Fruit fly (Drosophila melanogaster) whole organism, embryonic: ENCODE results near the gene rin.

Experiments
- Bteb2 ChIP-seq: fragments of 200-800 bp; sonication (Bioruptor generic); optimal IDR thresholded peaks from 2 replicates; lab custom pipeline; 2016; ENCODE audit warnings: missing biosample characterization, missing genetic modification characterization
- CG10431 ChIP-seq: fragments of 200-800 bp; sonication (Bioruptor generic); optimal IDR thresholded peaks from 3 replicates; lab custom pipeline; 2018; ENCODE audit warnings: missing biosample characterization, mild to moderate bottlenecking, missing genetic modification characterization
- CG11093 ChIP-seq: fragments of 200-800 bp; sonication (Bioruptor generic); IDR thresholded peaks from 3 replicates; pipeline ENCODE4 v1.3.6; 2022; ENCODE audit warnings: missing biosample characterization, missing genetic modification characterization
- CG11398 ChIP-seq: fragments of 200-800 bp; sonication (Bioruptor generic); optimal IDR thresholded peaks from 2 replicates; lab custom pipeline; 2016; ENCODE audit warnings: missing biosample characterization, missing genetic modification characterization
- CG12155 ChIP-seq: fragments of 200-800 bp; sonication (Bioruptor generic); optimal IDR thresholded peaks from 3 replicates; lab custom pipeline; 2016; ENCODE audit warnings: missing biosample characterization, missing genetic modification characterization
- CG14441 ChIP-seq: fragments of 200-800 bp; sonication (Bioruptor generic); IDR thresholded peaks from 2 replicates; pipeline ENCODE4 v1.3.6; 2022; ENCODE audit warnings: missing biosample characterization, missing genetic modification characterization
- CG15514 ChIP-seq: fragments of 200-800 bp; sonication (Bioruptor generic); optimal IDR thresholded peaks from 3 replicates; lab custom pipeline; 2017; ENCODE audit warnings: missing biosample characterization, missing genetic modification characterization, mild to moderate bottlenecking, moderate library complexity, missing genetic modification reagents
- CG17829 ChIP-seq: fragments of 200-800 bp; optimal IDR thresholded peaks from 2 replicates; lab custom pipeline; 2019; ENCODE audit warnings: missing biosample characterization, mild to moderate bottlenecking, missing genetic modification characterization, moderate library complexity
- CG18011 ChIP-seq: fragments of 200-800 bp; sonication (Bioruptor generic); optimal IDR thresholded peaks from 2 replicates; lab custom pipeline; 2017; ENCODE audit warnings: missing biosample characterization, missing genetic modification characterization, mild to moderate bottlenecking, moderate library complexity, missing genotype
- CG18619 ChIP-seq: fragments of 200-800 bp; sonication (Bioruptor generic); optimal IDR thresholded peaks from 3 replicates; lab custom pipeline; 2017; ENCODE audit warnings: missing biosample characterization, mild to moderate bottlenecking, missing genetic modification characterization
- CG30403 ChIP-seq: fragments of 200-800 bp; sonication (Bioruptor generic); optimal IDR thresholded peaks from 3 replicates; lab custom pipeline; 2016; ENCODE audit warnings: missing biosample characterization, missing genetic modification characterization
- CG32767 ChIP-seq: fragments of 200-800 bp; sonication (Bioruptor generic); IDR thresholded peaks from 2 replicates; pipeline ENCODE4 v1.3.6; 2022; ENCODE audit warnings: missing biosample characterization, missing genetic modification characterization
- CG3281 ChIP-seq: fragments of 200-800 bp; sonication (Bioruptor generic); optimal IDR thresholded peaks from 3 replicates; lab custom pipeline; 2017; ENCODE audit warnings: missing biosample characterization, mild to moderate bottlenecking, missing genetic modification characterization
- CG33213 ChIP-seq: fragments of 200-800 bp; sonication (Bioruptor generic); optimal IDR thresholded peaks from 3 replicates; lab custom pipeline; 2016; ENCODE audit warnings: missing biosample characterization, missing genetic modification characterization
- CG4404 ChIP-seq: fragments of 200-800 bp; sonication (Bioruptor generic); IDR thresholded peaks from 2 replicates; pipeline ENCODE4 v1.3.6; 2022; ENCODE audit warnings: missing biosample characterization, missing genetic modification characterization
- CG4820 ChIP-seq: fragments of 200-800 bp; sonication (Bioruptor generic); optimal IDR thresholded peaks from 3 replicates; lab custom pipeline; 2016; ENCODE audit warnings: missing biosample characterization, missing genetic modification characterization
- CG7271 ChIP-seq: fragments of 200-800 bp; sonication (Bioruptor generic); optimal IDR thresholded peaks from 2 replicates; lab custom pipeline; 2018; ENCODE audit warnings: missing biosample characterization, mild to moderate bottlenecking, missing genetic modification characterization, moderate library complexity
- CG7987 ChIP-seq: fragments of 200-800 bp; sonication (Bioruptor generic); optimal IDR thresholded peaks from 2 replicates; lab custom pipeline; 2018; ENCODE audit warnings: missing biosample characterization, mild to moderate bottlenecking, missing genetic modification characterization, moderate library complexity
- CG8290 ChIP-seq, 3 experiments: fragments of 200-800 bp; sonication (Bioruptor generic); optimal IDR thresholded peaks; 2 replicates each; lab custom pipeline; 2016 to 2019; ENCODE audit warnings: missing biosample characterization in 3 of 3, missing genetic modification characterization in 3 of 3, mild to moderate bottlenecking in 2 of 3, moderate library complexity in 1 of 3
- CG9817 ChIP-seq: fragments of 200-800 bp; sonication (Bioruptor generic); optimal IDR thresholded peaks from 2 replicates; lab custom pipeline; 2018; ENCODE audit warnings: missing biosample characterization, mild to moderate bottlenecking, missing genetic modification characterization, moderate library complexity
- Deaf1 ChIP-seq: fragments of 200-800 bp; optimal IDR thresholded peaks from 3 replicates; lab custom pipeline; 2019; ENCODE audit warnings: missing biosample characterization, mild to moderate bottlenecking, missing genetic modification characterization, moderate library complexity
- Hand ChIP-seq: fragments of 200-800 bp; sonication (Bioruptor generic); optimal IDR thresholded peaks from 2 replicates; lab custom pipeline; 2017; ENCODE audit warnings: mild to moderate bottlenecking, missing biosample characterization, missing genetic modification reagents, missing genetic modification characterization
- Mad ChIP-seq: fragments of 200-800 bp; sonication (Bioruptor generic); optimal IDR thresholded peaks from 2 replicates; lab custom pipeline; 2016; ENCODE audit warnings: missing biosample characterization, missing genetic modification characterization
- Myb ChIP-seq: fragments of 200-800 bp; sonication (Bioruptor generic); optimal IDR thresholded peaks from 2 replicates; lab custom pipeline; 2016; ENCODE audit warnings: missing biosample characterization, missing genetic modification characterization
- Sox102F ChIP-seq: fragments of 200-800 bp; sonication (Bioruptor generic); optimal IDR thresholded peaks from 2 replicates; lab custom pipeline; 2018; ENCODE audit warnings: missing biosample characterization, mild to moderate bottlenecking, missing genetic modification characterization, moderate library complexity
- Sry-δ ChIP-seq: fragments of 200-800 bp; sonication (Bioruptor generic); optimal IDR thresholded peaks from 2 replicates; lab custom pipeline; 2016; ENCODE audit warnings: missing biosample characterization, missing genetic modification characterization
- YL-1 ChIP-seq: fragments of 200-800 bp; sonication (Bioruptor generic); optimal IDR thresholded peaks from 3 replicates; lab custom pipeline; 2017; ENCODE audit warnings: missing biosample characterization, mild to moderate bottlenecking, missing genetic modification characterization
- ase ChIP-seq: fragments of 200-800 bp; sonication (Bioruptor generic); IDR thresholded peaks from 3 replicates; pipeline ENCODE4 v1.3.6; 2022; ENCODE audit warnings: missing biosample characterization, missing genetic modification characterization
- bowl ChIP-seq: fragments of 200-800 bp; sonication (Bioruptor generic); IDR thresholded peaks from 2 replicates; pipeline ENCODE4 v1.3.6; 2022; ENCODE audit warnings: missing biosample characterization, missing genetic modification characterization
- bsh ChIP-seq, 2 experiments: fragments of 200-800 bp; sonication (Bioruptor generic); optimal IDR thresholded peaks; 2 replicates each; lab custom pipeline; 2017 to 2018; ENCODE audit warnings: mild to moderate bottlenecking in 2 of 2, missing biosample characterization in 2 of 2, missing genetic modification characterization in 2 of 2, moderate library complexity in 1 of 2
- dimm ChIP-seq: fragments of 200-800 bp; sonication (Bioruptor generic); IDR thresholded peaks from 2 replicates; pipeline ENCODE4 v1.3.6; 2022; ENCODE audit warnings: missing biosample characterization, missing genetic modification characterization
- emc ChIP-seq: fragments of 200-800 bp; sonication (Bioruptor generic); optimal IDR thresholded peaks from 2 replicates; lab custom pipeline; 2016; ENCODE audit warnings: missing biosample characterization, missing genetic modification characterization
- ewg ChIP-seq: fragments of 200-800 bp; sonication (Bioruptor generic); optimal IDR thresholded peaks from 3 replicates; lab custom pipeline; 2017; ENCODE audit warnings: mild to moderate bottlenecking, missing biosample characterization, missing genetic modification reagents, missing genetic modification characterization
- fu2 ChIP-seq: fragments of 200-800 bp; sonication (Bioruptor generic); optimal IDR thresholded peaks from 2 replicates; lab custom pipeline; 2016; ENCODE audit warnings: missing biosample characterization, missing genetic modification characterization
- gce ChIP-seq: fragments of 200-800 bp; sonication (Bioruptor generic); IDR thresholded peaks from 3 replicates; pipeline ENCODE4 v1.3.6; 2022; ENCODE audit warnings: missing biosample characterization, missing genetic modification characterization
- hb ChIP-seq: fragments of 200-800 bp; sonication (Bioruptor generic); IDR thresholded peaks from 3 replicates; pipeline ENCODE4 v1.3.6; 2022; ENCODE audit warnings: missing biosample characterization, missing genetic modification characterization; ENCODE audit not compliant: partially characterized antibody
- kah ChIP-seq: fragments of 200-800 bp; sonication (Bioruptor generic); optimal IDR thresholded peaks from 2 replicates; lab custom pipeline; 2018; ENCODE audit warnings: missing biosample characterization, mild to moderate bottlenecking, missing genetic modification characterization
- lilli ChIP-seq: fragments of 200-800 bp; sonication (Bioruptor generic); optimal IDR thresholded peaks from 3 replicates; lab custom pipeline; 2016; ENCODE audit warnings: missing biosample characterization, missing genetic modification characterization
- mirr ChIP-seq: fragments of 200-800 bp; sonication (Bioruptor generic); optimal IDR thresholded peaks from 3 replicates; lab custom pipeline; 2018; ENCODE audit warnings: missing biosample characterization, mild to moderate bottlenecking, missing genetic modification characterization
- nmo ChIP-seq: fragments of 200-800 bp; sonication (Bioruptor generic); optimal IDR thresholded peaks from 2 replicates; lab custom pipeline; 2018; ENCODE audit warnings: missing biosample characterization, mild to moderate bottlenecking, missing genetic modification characterization, moderate library complexity
- phol ChIP-seq: fragments of 200-800 bp; sonication (Bioruptor generic); optimal IDR thresholded peaks from 3 replicates; lab custom pipeline; 2018; ENCODE audit warnings: missing biosample characterization, mild to moderate bottlenecking, missing genetic modification characterization, moderate library complexity
- pzg ChIP-seq: fragments of 200-800 bp; sonication (Bioruptor generic); optimal IDR thresholded peaks from 3 replicates; lab custom pipeline; 2018; ENCODE audit warnings: missing biosample characterization, mild to moderate bottlenecking, missing genetic modification characterization, moderate library complexity
- shn ChIP-seq: fragments of 200-800 bp; sonication (Bioruptor generic); optimal IDR thresholded peaks from 3 replicates; lab custom pipeline; 2016; ENCODE audit warnings: missing biosample characterization, missing genetic modification characterization
- sqz ChIP-seq: fragments of 200-800 bp; sonication (Bioruptor generic); optimal IDR thresholded peaks from 3 replicates; lab custom pipeline; 2018; ENCODE audit warnings: missing biosample characterization, mild to moderate bottlenecking, missing genetic modification characterization
- ssp ChIP-seq: fragments of 200-800 bp; sonication (Bioruptor generic); IDR thresholded peaks from 2 replicates; pipeline ENCODE4 v1.3.6; 2022; ENCODE audit warnings: missing biosample characterization, missing genetic modification characterization
- trh ChIP-seq: fragments of 200-800 bp; sonication (Bioruptor generic); optimal IDR thresholded peaks from 2 replicates; lab custom pipeline; 2016; ENCODE audit warnings: missing biosample characterization, missing genetic modification characterization
- vvl ChIP-seq: fragments of 200-800 bp; sonication (Bioruptor generic); IDR thresholded peaks from 2 replicates; pipeline ENCODE4 v1.3.6; 2022; ENCODE audit warnings: missing biosample characterization, missing genetic modification characterization
- zfh1 ChIP-seq: fragments of 200-800 bp; sonication (Bioruptor generic); IDR thresholded peaks from 3 replicates; pipeline ENCODE4 v1.3.6; 2022; ENCODE audit warnings: missing biosample characterization, missing genetic modification characterization

The rin gene

DNA sequence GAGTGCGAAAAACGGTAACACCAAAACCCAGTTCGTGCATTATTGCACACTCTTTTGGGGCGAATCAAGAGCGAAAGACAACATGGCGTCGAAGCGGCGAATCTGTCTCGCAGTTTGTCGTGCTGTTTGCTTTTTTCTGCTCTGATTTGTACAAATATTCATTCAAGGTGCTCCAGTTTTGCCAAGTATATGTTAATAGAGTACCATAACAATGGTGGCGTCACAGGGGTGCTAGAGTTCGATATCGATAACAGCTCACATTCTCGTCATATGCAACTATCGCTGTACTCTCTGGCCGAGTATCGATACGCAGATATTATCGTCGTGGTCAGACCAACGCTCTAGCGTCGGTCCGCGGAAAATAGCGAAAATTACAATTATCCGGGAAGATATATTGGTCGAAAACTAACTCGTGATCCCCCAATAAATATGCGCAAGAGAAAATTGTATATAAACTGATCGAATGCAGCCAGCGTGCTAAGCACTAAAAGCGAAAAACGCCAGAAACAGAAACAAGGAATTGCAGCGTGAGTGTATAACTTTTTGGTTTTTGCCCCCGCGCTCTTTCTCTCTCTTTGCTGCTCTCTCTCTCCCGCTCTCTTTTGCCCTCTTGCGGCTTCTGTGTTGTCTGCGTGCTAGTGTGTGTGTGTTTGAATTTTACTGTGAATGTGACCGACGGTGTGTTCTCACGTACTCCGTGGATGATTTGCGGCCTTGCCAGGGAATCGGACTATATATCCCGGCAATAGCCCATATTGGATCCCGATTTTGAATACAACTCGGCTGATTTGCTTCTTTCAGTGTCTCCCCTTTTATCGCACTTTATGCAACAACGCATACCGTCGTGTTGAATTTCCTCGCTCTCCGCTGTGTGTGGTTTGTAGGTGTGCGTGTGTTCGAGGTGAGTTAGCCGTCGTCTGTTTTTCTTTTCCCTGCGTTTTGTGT is 37.1 kb downstream of the rin start, which contains the start of gene flfl (continued):
- TF ChIP-seq ewg (GFP tag; lab: Kevin White, UChicago) (peak; percentile 26), CG12155 (GFP tag; lab: Kevin White, UChicago) (peak; percentile 18), Sry-δ (peak; percentile 90), CG15514 (peak; percentile 42), CG4820 (no peak), CG11093 (GFP tag; lab: Robert Waterston, UW) (no peak), Myb (peak; percentile 81), hb (GFP tag; lab: Robert Waterston, UW) (no peak), Hand (GFP tag; lab: Kevin White, UChicago) (peak; percentile 48), CG7987 (GFP tag; lab: Kevin White, UChicago) (peak; percentile 74), Bteb2 (no peak), CG30403 (GFP tag; lab: Kevin White, UChicago) (peak; percentile 39), dimm (GFP tag; lab: Robert Waterston, UW) (no peak), Deaf1 (tag; lab: Kevin White, UChicago) (no peak), Sox102F (GFP tag; lab: Kevin White, UChicago) (peak; percentile 18), bowl (GFP tag; lab: Robert Waterston, UW) (no peak), CG14441 (GFP tag; lab: Robert Waterston, UW) (no peak), CG8290 (GFP tag; optimal IDR thresholded peaks at IDR 0.05; lab: Kevin White, UChicago) (no peak), CG8290 (tag; optimal IDR thresholded peaks at IDR 0.05; lab: Kevin White, UChicago) (peak in 1 of 2 experiments; percentile 72), CG7271 (tag; lab: Kevin White, UChicago) (no peak), YL-1 (GFP tag; lab: Kevin White, UChicago) (peak; percentile 72), pzg (GFP tag; lab: Kevin White, UChicago) (peak; percentile 91), lilli (GFP tag; lab: Kevin White, UChicago) (no peak), CG18619 (GFP tag; lab: Kevin White, UChicago) (peak; percentile 23), vvl (GFP tag; lab: Robert Waterston, UW) (no peak), kah (peak; percentile 12), CG18011 (peak; percentile 21), CG11398 (no peak), ase (GFP tag; lab: Robert Waterston, UW) (no peak), Mad (GFP tag; lab: Kevin White, UChicago) (no peak), mirr (no peak), trh (no peak), CG3281 (GFP tag; lab: Kevin White, UChicago) (no peak), sqz (no peak), CG4404 (no peak), gce (no peak), ssp (GFP tag; lab: Robert Waterston, UW) (no peak), CG17829 (peak; percentile 17), phol (tag; lab: Kevin White, UChicago) (peak; percentile 98), CG32767 (GFP tag; lab: Robert Waterston, UW) (no peak), nmo (GFP tag; lab: Kevin White, UChicago) (peak; percentile 51), CG33213 (GFP tag; lab: Kevin White, UChicago) (peak; percentile 18), CG9817 (tag; lab: Kevin White, UChicago) (peak; percentile 26), bsh (GFP tag; optimal IDR thresholded peaks at IDR 0.05; lab: Kevin White, UChicago) (peak in 1 of 2 experiments; percentile 4), CG10431 (GFP tag; lab: Kevin White, UChicago) (no peak), emc (peak; percentile 28), zfh1 (GFP tag; lab: Robert Waterston, UW) (no peak), shn (GFP tag; lab: Kevin White, UChicago) (no peak), fu2 (no peak)
